Worm (Caenorhabditis elegans) whole organism, L4 larva: Measurements from ENCODE around the gene gpc-1.

Source experiments
- F10B5.3 ChIP-seq: sonication (generic microtip); optimal IDR thresholded peaks from 2 replicates; lab custom pipeline; 2016; ENCODE audit warnings: mild to moderate bottlenecking, missing genetic modification characterization, missing compliant biosample characterization
- R02D3.7 ChIP-seq: fragments of 150-350 bp; sonication (generic microtip); optimal IDR thresholded peaks from 3 replicates; lab custom pipeline; 2014; ENCODE audit warnings: missing biosample characterization, missing genetic modification characterization
- T20F7.1 ChIP-seq: fragments of 200-800 bp; sonication (Bioruptor generic); optimal IDR thresholded peaks from 2 replicates; lab custom pipeline; 2018; ENCODE audit warnings: mild to moderate bottlenecking, missing genetic modification characterization, missing compliant biosample characterization
- T26A8.4 ChIP-seq: fragments of 200-800 bp; sonication (Bioruptor generic); IDR thresholded peaks from 2 replicates; pipeline ENCODE4 v1.3.6; 2022; ENCODE audit warnings: missing genetic modification characterization, missing compliant biosample characterization
- Y48G9A.11 ChIP-seq: fragments of 200-800 bp; sonication (Bioruptor generic); IDR thresholded peaks from 2 replicates; pipeline ENCODE4 v1.3.6; 2022; ENCODE audit warnings: missing genetic modification reagents, missing genetic modification characterization, missing compliant biosample characterization
- ZK337.2 ChIP-seq: fragments of 200-800 bp; sonication (Bioruptor generic); IDR thresholded peaks from 2 replicates; pipeline ENCODE4 v1.3.6; 2022; ENCODE audit warnings: missing genetic modification reagents, missing genetic modification characterization, missing compliant biosample characterization
- ZK546.5 ChIP-seq, 2 experiments: sonication (generic microtip); optimal IDR thresholded peaks; 2 replicates each; lab custom pipeline; 2017; ENCODE audit warnings: missing biosample characterization in 2 of 2, missing genetic modification characterization in 2 of 2
- aha-1 ChIP-seq: fragments of 150-350 bp; peaks from one replicate; lab custom pipeline; 2014; ENCODE audit warnings: missing biosample characterization, missing genetic modification characterization
- aly-2 ChIP-seq: sonication (generic microtip); optimal IDR thresholded peaks from 2 replicates; lab custom pipeline; 2018; ENCODE audit warnings: missing biosample characterization, missing genetic modification characterization
- attf-4 ChIP-seq: sonication (generic microtip); optimal IDR thresholded peaks from 3 replicates; lab custom pipeline; 2017; ENCODE audit warnings: missing biosample characterization, missing genetic modification characterization
- ceh-20 ChIP-seq: fragments of 200-800 bp; sonication (Bioruptor generic); IDR thresholded peaks from 2 replicates; pipeline ENCODE4 v1.3.6; 2022; ENCODE audit warnings: missing genetic modification reagents, missing genetic modification characterization, missing compliant biosample characterization
- ceh-28 ChIP-seq: fragments of 150-350 bp; optimal IDR thresholded peaks from 2 replicates; lab custom pipeline; 2014; ENCODE audit warnings: missing biosample characterization, missing genetic modification reagents, missing genetic modification characterization
- ceh-62 ChIP-seq: sonication (generic microtip); optimal IDR thresholded peaks from 2 replicates; lab custom pipeline; 2017; ENCODE audit warnings: missing biosample characterization, missing genetic modification characterization
- daf-12 ChIP-seq: fragments of 150-350 bp; optimal IDR thresholded peaks from 2 replicates; lab custom pipeline; 2014; ENCODE audit warnings: missing biosample characterization, missing genetic modification reagents, missing genetic modification characterization
- daf-16 ChIP-seq, 3 experiments: sonication (generic microtip); optimal IDR thresholded peaks; 2 replicates each; lab custom pipeline; 2016 to 2017; ENCODE audit warnings: missing genetic modification characterization in 3 of 3, missing genetic modification reagents in 3 of 3, mild to moderate bottlenecking in 2 of 3, missing compliant biosample characterization in 2 of 3, missing biosample characterization in 1 of 3, moderate library complexity in 1 of 3
- daf-19 ChIP-seq: fragments of 200-800 bp; sonication (Bioruptor generic); conservative IDR thresholded peaks from 2 replicates; pipeline ENCODE4 v1.3.6; 2022; ENCODE audit warnings: missing genetic modification characterization, missing compliant biosample characterization
- dmd-6 ChIP-seq: fragments of 200-800 bp; sonication (Bioruptor generic); IDR thresholded peaks from 2 replicates; pipeline ENCODE4 v1.3.6; 2022; ENCODE audit warnings: missing genetic modification reagents, missing genetic modification characterization, missing compliant biosample characterization
- dpl-1 ChIP-seq: fragments of 150-350 bp; optimal IDR thresholded peaks from 2 replicates; lab custom pipeline; 2014; ENCODE audit warnings: missing biosample characterization, missing genetic modification reagents, missing genetic modification characterization
- duxl-1 ChIP-seq: sonication (generic microtip); optimal IDR thresholded peaks from 2 replicates; lab custom pipeline; 2016; ENCODE audit warnings: mild to moderate bottlenecking, missing genetic modification characterization, moderate library complexity, missing compliant biosample characterization; ENCODE audit not compliant: poor library complexity
- dve-1 ChIP-seq: sonication (generic microtip); optimal IDR thresholded peaks from 2 replicates; lab custom pipeline; 2017; ENCODE audit warnings: antibody characterized with exemption, mild to moderate bottlenecking, missing genetic modification characterization, missing compliant biosample characterization; ENCODE audit not compliant: insufficient read depth
- fos-1 ChIP-seq: fragments of 150-350 bp; optimal IDR thresholded peaks from 2 replicates; lab custom pipeline; 2014; ENCODE audit warnings: missing biosample characterization, missing genetic modification characterization
- hif-1 ChIP-seq, 2 experiments: sonication (generic microtip); optimal IDR thresholded peaks; 2 replicates each; lab custom pipeline; 2016 to 2017; ENCODE audit warnings: missing compliant biosample characterization in 2 of 2, missing genetic modification characterization in 2 of 2, missing genetic modification reagents in 2 of 2, missing genotype in 2 of 2, mild to moderate bottlenecking in 1 of 2
- hlh-11 ChIP-seq: fragments of 200-800 bp; sonication (Bioruptor generic); optimal IDR thresholded peaks from 2 replicates; lab custom pipeline; 2018; ENCODE audit warnings: mild to moderate bottlenecking, missing genetic modification characterization, missing compliant biosample characterization
- jun-1 ChIP-seq: fragments of 150-350 bp; optimal IDR thresholded peaks from 2 replicates; lab custom pipeline; 2014; ENCODE audit warnings: missing biosample characterization, missing genetic modification reagents, missing genetic modification characterization
- lin-29 ChIP-seq: fragments of 200-800 bp; sonication (Bioruptor generic); IDR thresholded peaks from 2 replicates; pipeline ENCODE4 v1.3.6; 2022; ENCODE audit warnings: missing genetic modification reagents, missing genetic modification characterization, missing compliant biosample characterization
- lin-38 ChIP-seq: fragments of 200-800 bp; sonication (Bioruptor generic); IDR thresholded peaks from 2 replicates; pipeline ENCODE4 v1.3.6; 2022; ENCODE audit warnings: missing genetic modification reagents, missing genetic modification characterization, missing compliant biosample characterization
- lsy-2 ChIP-seq, 2 experiments: fragments of 150-350 bp in 1 of 2; sonication (generic microtip) in 1 of 2; optimal IDR thresholded peaks; 2 replicates each; lab custom pipeline; 2014 to 2017; ENCODE audit warnings: missing biosample characterization in 2 of 2, missing genetic modification characterization in 2 of 2
- madf-9 ChIP-seq: fragments of 200-800 bp; sonication (Bioruptor generic); conservative IDR thresholded peaks from 2 replicates; pipeline ENCODE4 v1.3.6; 2022; ENCODE audit warnings: missing genetic modification reagents, missing genetic modification characterization, missing compliant biosample characterization
- mdt-29 ChIP-seq: fragments of 200-800 bp; sonication (Bioruptor generic); IDR thresholded peaks from 2 replicates; pipeline ENCODE4 v1.3.6; 2022; ENCODE audit warnings: missing genetic modification reagents, missing genetic modification characterization, missing compliant biosample characterization
- mxl-3 ChIP-seq: fragments of 200-800 bp; sonication (Bioruptor generic); optimal IDR thresholded peaks from 2 replicates; lab custom pipeline; 2018; ENCODE audit warnings: mild to moderate bottlenecking, missing genetic modification characterization, missing compliant biosample characterization
- nhr-10 ChIP-seq: fragments of 150-350 bp; optimal IDR thresholded peaks from 2 replicates; lab custom pipeline; 2014; ENCODE audit warnings: missing biosample characterization, missing genetic modification characterization
- nhr-11 ChIP-seq: fragments of 150-350 bp; optimal IDR thresholded peaks from 2 replicates; lab custom pipeline; 2014; ENCODE audit warnings: missing biosample characterization, missing genetic modification characterization
- nhr-111 ChIP-seq: fragments of 200-800 bp; sonication (Bioruptor generic); optimal IDR thresholded peaks from 2 replicates; lab custom pipeline; 2018; ENCODE audit warnings: mild to moderate bottlenecking, missing genetic modification characterization, missing compliant biosample characterization
- nhr-237 ChIP-seq: sonication (generic microtip); optimal IDR thresholded peaks from 2 replicates; lab custom pipeline; 2017; ENCODE audit warnings: missing biosample characterization, missing genetic modification characterization
- nhr-25 ChIP-seq: sonication (generic microtip); optimal IDR thresholded peaks from 2 replicates; lab custom pipeline; 2017; ENCODE audit warnings: missing genetic modification characterization, mild to moderate bottlenecking, missing compliant biosample characterization, antibody characterized with exemption, moderate library complexity, borderline replicate concordance; ENCODE audit not compliant: insufficient read depth
- nhr-41 ChIP-seq: fragments of 200-800 bp; sonication (Bioruptor generic); IDR thresholded peaks from 2 replicates; pipeline ENCODE4 v1.3.6; 2022; ENCODE audit warnings: missing genetic modification reagents, missing genetic modification characterization, missing compliant biosample characterization
- pqm-1 ChIP-seq: sonication (generic microtip); optimal IDR thresholded peaks from 2 replicates; lab custom pipeline; 2017; ENCODE audit warnings: missing biosample characterization, missing genetic modification characterization
- skn-1 ChIP-seq: fragments of 150-350 bp; optimal IDR thresholded peaks from 2 replicates; lab custom pipeline; 2014; ENCODE audit warnings: missing biosample characterization, missing genetic modification characterization
- unc-130 ChIP-seq: sonication (generic microtip); optimal IDR thresholded peaks from 2 replicates; lab custom pipeline; 2016; ENCODE audit warnings: missing genetic modification reagents, missing genetic modification characterization, missing compliant biosample characterization
- vab-7 ChIP-seq: fragments of 200-800 bp; sonication (Bioruptor generic); IDR thresholded peaks from 2 replicates; pipeline ENCODE4 v1.3.6; 2022; ENCODE audit warnings: missing genetic modification reagents, missing genetic modification characterization, missing compliant biosample characterization
- zag-1 ChIP-seq: fragments of 150-350 bp; optimal IDR thresholded peaks from 2 replicates; lab custom pipeline; 2014; ENCODE audit warnings: missing biosample characterization, missing genetic modification characterization
- zip-11 ChIP-seq: fragments of 200-800 bp; sonication (Bioruptor generic); IDR thresholded peaks from 2 replicates; pipeline ENCODE4 v1.3.6; 2022; ENCODE audit warnings: missing genetic modification characterization, missing compliant biosample characterization
- ztf-11 ChIP-seq: fragments of 150-350 bp; optimal IDR thresholded peaks from 2 replicates; lab custom pipeline; 2014; ENCODE audit warnings: missing biosample characterization, missing genetic modification characterization
- ztf-7 ChIP-seq: fragments of 150-350 bp; optimal IDR thresholded peaks from 2 replicates; lab custom pipeline; 2014; ENCODE audit warnings: missing biosample characterization, missing genetic modification characterization

The gpc-1 gene

DNA sequence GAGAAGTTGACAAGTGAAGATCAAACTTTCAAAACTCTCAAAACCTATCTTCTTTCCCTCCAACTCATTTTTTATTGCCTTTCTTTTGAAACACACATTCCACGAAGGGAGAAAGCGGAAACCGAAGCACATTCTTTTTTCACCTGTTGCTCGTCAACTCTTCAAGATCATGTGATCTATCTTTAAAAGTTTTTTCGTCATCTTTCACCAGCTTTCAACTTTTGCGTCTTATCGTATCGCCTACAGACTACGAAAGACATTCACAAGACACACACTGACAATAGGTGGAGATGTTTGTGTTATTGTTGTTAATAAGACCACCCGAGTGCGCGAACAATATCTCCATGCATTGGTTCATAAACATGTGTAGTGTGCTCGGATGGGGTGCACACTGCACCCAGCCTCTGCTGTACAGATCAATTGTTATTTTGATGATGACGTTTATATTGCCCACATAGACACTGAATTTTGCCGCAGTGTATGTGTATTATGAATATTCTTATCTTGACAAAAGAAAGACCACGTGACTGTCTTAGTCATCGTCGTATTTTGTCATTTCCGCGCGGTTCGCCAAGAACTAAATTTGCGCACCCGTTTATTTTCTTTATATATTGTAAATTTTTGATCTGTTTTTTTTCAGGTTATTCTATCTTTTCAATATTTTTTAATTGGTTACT, 11.0 kb downstream of the gpc-1 start (continued):
- TF ChIP-seq nhr-237 (tag; lab: Kevin White, UChicago), result no peak
- TF ChIP-seq lsy-2 (tag; optimal IDR thresholded peaks at IDR 0.05; lab: Kevin White, UChicago), result peak in 1 of 2 experiments; percentile 33
- no peak for TF ChIP-seq ztf-11 (tag; lab: Kevin White, UChicago)
- no peak for TF ChIP-seq unc-130 (GFP tag; lab: Kevin White, UChicago)
- no peak for TF ChIP-seq duxl-1 (tag; lab: Kevin White, UChicago)
- no peak for TF ChIP-seq skn-1 (tag; lab: Kevin White, UChicago)
- no peak for TF ChIP-seq F10B5.3 (tag; lab: Kevin White, UChicago)
- no peak for TF ChIP-seq ZK337.2
- no peak for TF ChIP-seq T26A8.4
- no peak for TF ChIP-seq nhr-41
- TF ChIP-seq jun-1 (tag; lab: Kevin White, UChicago), result peak; percentile 35
- TF ChIP-seq daf-12 (tag; lab: Kevin White, UChicago), result no peak
- peak; percentile 77 for TF ChIP-seq hlh-11 (tag; lab: Kevin White, UChicago)
- no peak for TF ChIP-seq daf-16 (GFP tag; optimal IDR thresholded peaks at IDR 0.05; lab: Kevin White, UChicago)
- peak; percentile 16 for TF ChIP-seq daf-16 (tag; optimal IDR thresholded peaks at IDR 0.05; lab: Kevin White, UChicago)
- peak; percentile 81 for TF ChIP-seq dmd-6 (GFP tag; lab: Robert Waterston, UW)
- TF ChIP-seq ZK546.5 (tag; optimal IDR thresholded peaks at IDR 0.05; lab: Kevin White, UChicago), result no peak
- no peak for TF ChIP-seq zip-11 (GFP tag; lab: Robert Waterston, UW)
- no peak for TF ChIP-seq aly-2 (tag; lab: Kevin White, UChicago)

- no peak for TF ChIP-seq F10B5.3 (tag; lab: Kevin White, UChicago)
- no peak for TF ChIP-seq R02D3.7 (tag; lab: Kevin White, UChicago)
- peak; percentile 15 to 87 for TF ChIP-seq hif-1 (tag; optimal IDR thresholded peaks at IDR 0.05; lab: Kevin White, UChicago)
- TF ChIP-seq Y48G9A.11 (GFP tag; lab: Robert Waterston, UW), result no peak
- TF ChIP-seq mdt-29 (GFP tag; lab: Robert Waterston, UW), result peak; percentile 68
- TF ChIP-seq dpl-1 (GFP tag; lab: Kevin White, UChicago), result peak; percentile 46
- TF ChIP-seq vab-7 (GFP tag; lab: Robert Waterston, UW), result no peak
- TF ChIP-seq zag-1, result no peak
- peak; percentile 42 for TF ChIP-seq nhr-25 (tag; lab: Kevin White, UChicago)
- peak; percentile 66 for TF ChIP-seq T20F7.1 (GFP tag; lab: Kevin White, UChicago)
- peak; percentile 100 for TF ChIP-seq dmd-6 (GFP tag; lab: Robert Waterston, UW)
- peak; percentile 74 for TF ChIP-seq madf-9
- TF ChIP-seq fos-1, result peak; percentile 84
- TF ChIP-seq lin-29 (GFP tag; lab: Robert Waterston, UW), result peak; percentile 42; the same call in 1 of the 2 replicates
- peak; percentile 24 for TF ChIP-seq ceh-28
- no peak for TF ChIP-seq skn-1 (tag; lab: Kevin White, UChicago)
- peak; percentile 76 to 97 for TF ChIP-seq daf-16 (GFP tag; optimal IDR thresholded peaks at IDR 0.05; lab: Kevin White, UChicago)
- TF ChIP-seq daf-16 (tag; optimal IDR thresholded peaks at IDR 0.05; lab: Kevin White, UChicago), result peak; percentile 96
- peak; percentile 96 for TF ChIP-seq aha-1 (tag; lab: Kevin White, UChicago)
- TF ChIP-seq ceh-20, result peak; percentile 60
- TF ChIP-seq ZK337.2, result no peak
- peak; percentile 3 for TF ChIP-seq ztf-7
- peak; percentile 80 for TF ChIP-seq pqm-1 (tag; lab: Kevin White, UChicago)
- TF ChIP-seq lsy-2 (tag; optimal IDR thresholded peaks at IDR 0.05; lab: Kevin White, UChicago), result peak; percentile 48 to 77
- no peak for TF ChIP-seq nhr-111 (GFP tag; lab: Kevin White, UChicago)
- TF ChIP-seq duxl-1 (tag; lab: Kevin White, UChicago), result peak; percentile 27
- TF ChIP-seq nhr-10 (tag; lab: Kevin White, UChicago), result peak; percentile 97
- peak; percentile 88 for TF ChIP-seq nhr-41
- peak; percentile 84 for TF ChIP-seq nhr-11 (tag; lab: Kevin White, UChicago)
- TF ChIP-seq dve-1 (tag; lab: Kevin White, UChicago), result peak; percentile 99
- TF ChIP-seq hlh-11 (tag; lab: Kevin White, UChicago), result peak; percentile 100
- TF ChIP-seq jun-1 (tag; lab: Kevin White, UChicago), result peak; percentile 66
- TF ChIP-seq daf-19 (GFP tag; lab: Robert Waterston, UW), result no peak
- peak; percentile 99 for TF ChIP-seq mxl-3 (GFP tag; lab: Kevin White, UChicago)
- TF ChIP-seq ceh-62 (tag; lab: Kevin White, UChicago), result no peak
- peak; percentile 55 for TF ChIP-seq lin-38 (GFP tag; lab: Robert Waterston, UW)
- no peak for TF ChIP-seq attf-4 (tag; lab: Kevin White, UChicago)
Measured at ce11 chrX:12872022-12872888, 12.5 kb downstream of the gpc-1 start.
